Fruit fly (Drosophila melanogaster): ENCODE results near the gene CG13305.
A peak's percentile ranks its signal among the peaks of the same experiment; 100 is the strongest.

The CG13305 gene

dm6 chr3L:8628964-8629363 lies 17.7 kb downstream of the CG13305 start (continued):
- TF ChIP-seq Mrtf (GFP tag; IDR thresholded peaks at IDR 0.05) (peak; percentile 58; the same call in 2 of the 3 replicates), pros (GFP tag; optimal IDR thresholded peaks at IDR 0.05) (no peak), bigmax (GFP tag; optimal IDR thresholded peaks at IDR 0.05) (no peak), lab (GFP tag; optimal IDR thresholded peaks at IDR 0.05) (peak; percentile 73), Six4 (GFP tag; optimal IDR thresholded peaks at IDR 0.05) (peak; percentile 70), lola (GFP tag; optimal IDR thresholded peaks at IDR 0.05) (peak in 1 of 3 experiments; percentile 42), NfI (GFP tag; optimal IDR thresholded peaks at IDR 0.05) (peak; percentile 8), CG5180 (GFP tag; optimal IDR thresholded peaks at IDR 0.05) (peak; percentile 28), Ets97D (GFP tag; optimal IDR thresholded peaks at IDR 0.05) (no peak), CG10274 (GFP tag; optimal IDR thresholded peaks at IDR 0.05) (no peak), so (GFP tag; IDR thresholded peaks at IDR 0.05) (peak; percentile 57; the same call in 1 of the 3 replicates), Xrp1 (GFP tag; IDR thresholded peaks at IDR 0.05) (peak; percentile 90), sc (optimal IDR thresholded peaks at IDR 0.05) (no peak), sc (GFP tag; optimal IDR thresholded peaks at IDR 0.05) (no peak), CG4707 (GFP tag; optimal IDR thresholded peaks at IDR 0.05) (no peak), usp (GFP tag; optimal IDR thresholded peaks at IDR 0.05) (no peak), CkIIα-i1 (GFP tag; IDR thresholded peaks at IDR 0.05) (no peak), Bdp1 (GFP tag; optimal IDR thresholded peaks at IDR 0.05) (no peak), bab2 (GFP tag; optimal IDR thresholded peaks at IDR 0.05) (no peak), CG8089 (GFP tag; optimal IDR thresholded peaks at IDR 0.05) (no peak), Hr3 (GFP tag; optimal IDR thresholded peaks at IDR 0.05) (peak; percentile 33), unpg (GFP tag; optimal IDR thresholded peaks at IDR 0.05) (peak; percentile 67), cg (GFP tag; optimal IDR thresholded peaks at IDR 0.05) (no peak), CG32532 (GFP tag; IDR thresholded peaks at IDR 0.05) (peak; percentile 78), nom (GFP tag; optimal IDR thresholded peaks at IDR 0.05) (no peak), CG8290 (GFP tag; optimal IDR thresholded peaks at IDR 0.05) (no peak), CG8290 (tag; optimal IDR thresholded peaks at IDR 0.05) (no peak), CG15601 (tag; optimal IDR thresholded peaks at IDR 0.05) (peak; percentile 52), CG10462 (GFP tag; optimal IDR thresholded peaks at IDR 0.05) (no peak), klu (GFP tag; IDR thresholded peaks at IDR 0.05) (peak; percentile 51; the same call in 1 of the 2 replicates), CG12155 (GFP tag; optimal IDR thresholded peaks at IDR 0.05) (no peak), lbe (GFP tag; optimal IDR thresholded peaks at IDR 0.05) (no peak), ranshi (GFP tag; IDR thresholded peaks at IDR 0.05) (peak; percentile 84), Trl (optimal IDR thresholded peaks at IDR 0.05) (no peak), Trl (GFP tag; optimal IDR thresholded peaks at IDR 0.05) (no peak), fd64A (GFP tag; optimal IDR thresholded peaks at IDR 0.05) (no peak), CG14710 (tag; optimal IDR thresholded peaks at IDR 0.05) (peak; percentile 72), CG7271 (tag; optimal IDR thresholded peaks at IDR 0.05) (no peak), ewg (GFP tag; optimal IDR thresholded peaks at IDR 0.05) (peak; percentile 21), tin (GFP tag; optimal IDR thresholded peaks at IDR 0.05) (peak; percentile 48), Oaz (GFP tag; IDR thresholded peaks at IDR 0.05) (no peak; the same call in 1 of the 2 replicates), esg (GFP tag; conservative IDR thresholded peaks at IDR 0.05) (no peak; the same call in 1 of the 2 replicates), da (GFP tag; optimal IDR thresholded peaks at IDR 0.05) (no peak), wdn (GFP tag; IDR thresholded peaks at IDR 0.05) (0 out of 2 replicates have a peak, but pooled peaks have one; percentile 24), CG15514 (GFP tag; optimal IDR thresholded peaks at IDR 0.05) (peak; percentile 12), eve (GFP tag; optimal IDR thresholded peaks at IDR 0.05) (no peak), Sry-δ (GFP tag; optimal IDR thresholded peaks at IDR 0.05) (no peak), sug (tag; optimal IDR thresholded peaks at IDR 0.05) (peak; percentile 29), repo (GFP tag; optimal IDR thresholded peaks at IDR 0.05) (no peak), H2.0 (GFP tag; IDR thresholded peaks at IDR 0.05) (peak; percentile 52; the same call in 1 of the 2 replicates), br (optimal IDR thresholded peaks at IDR 0.05) (no peak), CG11093 (GFP tag; IDR thresholded peaks at IDR 0.05) (peak; percentile 65; the same call in 1 of the 3 replicates), CG31441 (GFP tag; IDR thresholded peaks at IDR 0.05) (peak; percentile 85)
